Worm (Caenorhabditis elegans) whole organism, early embryonic: Measurements from ENCODE around the gene C14A4.7.

Experiments used
- flt-1 ChIP-seq: fragments of 200-800 bp; sonication (Bioruptor generic); IDR thresholded peaks from 2 replicates; pipeline ENCODE4 v1.3.6; 2022; ENCODE audit warnings: missing genetic modification characterization, missing compliant biosample characterization
- hmbx-1 ChIP-seq: sonication (generic microtip); optimal IDR thresholded peaks from 2 replicates; lab custom pipeline; 2016; ENCODE audit warnings: mild to moderate bottlenecking, missing genetic modification characterization, missing compliant biosample characterization
- hnd-1 ChIP-seq: sonication (generic microtip); optimal IDR thresholded peaks from 2 replicates; lab custom pipeline; 2016; ENCODE audit warnings: missing genetic modification characterization, missing compliant biosample characterization

- TF ChIP-seq hmbx-1 (tag; lab: Kevin White, UChicago), result no peak
- no peak for TF ChIP-seq flt-1 (GFP tag; lab: Robert Waterston, UW)
- no peak for TF ChIP-seq hnd-1 (tag; lab: Kevin White, UChicago)
These were observed 2.0 kb downstream of the C14A4.7 start for ce11 chrII:10594312-10594711.
